Fruit fly (Drosophila melanogaster) whole organism, wandering third instar larva: ENCODE results near the gene oxt.

Experiments
- Hr78 ChIP-seq: fragments of >200 bp; optimal IDR thresholded peaks from 2 replicates; lab custom pipeline; 2017; ENCODE audit warnings: missing biosample characterization, missing genetic modification characterization
- Hr83 ChIP-seq: fragments of 200-300 bp; sonication (Bioruptor generic); optimal IDR thresholded peaks from 2 replicates; lab custom pipeline; 2016; ENCODE audit warnings: missing biosample characterization, mild to moderate bottlenecking, missing genetic modification characterization, moderate library complexity; ENCODE audit not compliant: poor library complexity, severe bottlenecking
- N ChIP-seq: fragments of >200 bp; optimal IDR thresholded peaks from 2 replicates; lab custom pipeline; 2018; ENCODE audit warnings: missing biosample characterization, missing external identifiers, missing genetic modification characterization
- psq ChIP-seq: fragments of 200-800 bp; sonication (Bioruptor generic); optimal IDR thresholded peaks from 3 replicates; lab custom pipeline; 2017; ENCODE audit warnings: missing biosample characterization, mild to moderate bottlenecking, missing genetic modification characterization, moderate library complexity
- rgr ChIP-seq: fragments of 200-800 bp; sonication (Bioruptor generic); optimal IDR thresholded peaks from 3 replicates; lab custom pipeline; 2016; ENCODE audit warnings: missing biosample characterization, mild to moderate bottlenecking, missing genetic modification characterization

dm6 chr3L:2237034-2237433, 25.4 kb downstream of the oxt start, which contains the start of gene CG9018:
- no peak for TF ChIP-seq Hr78 (GFP tag; lab: Kevin White, UChicago)
- TF ChIP-seq N, result no peak
- peak; percentile 12 for TF ChIP-seq Hr83 (GFP tag; lab: Kevin White, UChicago)
- TF ChIP-seq rgr (GFP tag; lab: Kevin White, UChicago), result no peak
- TF ChIP-seq psq (GFP tag; lab: Kevin White, UChicago), result no peak
